Worm (Caenorhabditis elegans): ENCODE measurements around the gene gnrr-7.

ce11 chrX:11226595-11226994, 41.0 kb downstream of the gnrr-7 start, which contains the start of gene C34F6.12:
- TF ChIP-seq ztf-23 (GFP tag; IDR thresholded peaks at IDR 0.05): no peak
- TF ChIP-seq T22C8.4 (GFP tag; IDR thresholded peaks at IDR 0.05): no peak
- TF ChIP-seq flt-1 (GFP tag; IDR thresholded peaks at IDR 0.05): no peak
- no peak for TF ChIP-seq klf-2 (GFP tag; conservative IDR thresholded peaks at IDR 0.05)
- no peak for TF ChIP-seq cog-1 (tag; optimal IDR thresholded peaks at IDR 0.05)
- no peak for TF ChIP-seq ztf-29 (GFP tag; IDR thresholded peaks at IDR 0.05)
- TF ChIP-seq tab-1 (GFP tag; IDR thresholded peaks at IDR 0.05): no peak
- TF ChIP-seq ref-1 (GFP tag; conservative IDR thresholded peaks at IDR 0.05): no peak
